Fruit fly (Drosophila melanogaster): ENCODE results near the gene Pburs.

Pburs gene

DNA sequence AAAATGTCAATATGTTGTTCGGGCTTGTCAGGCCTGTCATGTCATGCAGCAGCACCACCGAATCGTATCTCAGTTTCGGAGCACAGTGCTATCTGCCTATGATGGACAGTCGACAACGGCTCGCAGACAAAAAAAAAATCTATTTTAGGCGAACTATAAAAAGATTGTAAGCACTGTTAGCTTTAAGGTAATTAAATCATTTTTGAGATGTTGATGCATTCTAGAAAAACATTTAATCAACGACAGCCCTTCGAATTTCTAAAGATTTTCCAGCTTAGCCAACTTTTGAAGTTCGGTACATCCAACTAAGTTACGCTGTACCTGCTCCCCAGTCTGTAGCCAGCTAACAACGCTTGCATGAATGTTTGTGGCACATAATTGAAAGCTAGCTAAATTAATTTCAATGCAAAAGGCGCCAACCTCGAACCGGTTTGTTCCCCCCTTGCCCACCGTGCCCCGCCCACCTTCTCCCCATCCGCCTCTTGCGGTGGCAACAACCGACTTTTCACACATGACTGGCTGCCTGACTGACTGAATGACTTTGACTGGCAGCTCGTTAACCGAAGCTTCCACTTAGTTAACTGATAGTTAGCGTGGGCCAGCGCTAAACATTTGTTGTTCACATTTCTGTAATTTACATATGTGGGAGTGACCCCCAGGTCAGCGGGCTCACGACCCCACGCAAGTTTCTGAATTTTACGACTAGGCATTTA is 41.2 kb upstream of the Pburs start (continued):
- TF ChIP-seq CG11456 (GFP tag; IDR thresholded peaks at IDR 0.05), result no peak
- no peak for TF ChIP-seq CG10565 (GFP tag; optimal IDR thresholded peaks at IDR 0.05)
- TF ChIP-seq CG2129 (GFP tag; IDR thresholded peaks at IDR 0.05; ENCODE audit: partially characterized antibody), result no peak
- TF ChIP-seq CG11398 (GFP tag; optimal IDR thresholded peaks at IDR 0.05), result no peak
- no peak for TF ChIP-seq Rx (GFP tag; IDR thresholded peaks at IDR 0.05)
- TF ChIP-seq CrebB (tag; optimal IDR thresholded peaks at IDR 0.05), result peak; percentile 48
- TF ChIP-seq Nf-YA (GFP tag; IDR thresholded peaks at IDR 0.05), result peak; percentile 63
- no peak for TF ChIP-seq ac (GFP tag; optimal IDR thresholded peaks at IDR 0.05)
- 0 out of 2 replicates have a peak, but pooled peaks have one; percentile 5 for TF ChIP-seq sim (GFP tag; IDR thresholded peaks at IDR 0.05)
- peak; percentile 92 for TF ChIP-seq Ets65A (GFP tag)
- no peak for TF ChIP-seq knrl (GFP tag; IDR thresholded peaks at IDR 0.05; ENCODE audit: partially characterized antibody)
- no peak for TF ChIP-seq CG8290 (GFP tag; optimal IDR thresholded peaks at IDR 0.05)
- TF ChIP-seq CG8290 (tag; optimal IDR thresholded peaks at IDR 0.05), result peak in 1 of 2 experiments; percentile 5
- TF ChIP-seq grn (GFP tag; optimal IDR thresholded peaks at IDR 0.05), result no peak
- TF ChIP-seq CG16863 (GFP tag; optimal IDR thresholded peaks at IDR 0.05), result no peak
- TF ChIP-seq fru (optimal IDR thresholded peaks at IDR 0.05), result no peak
- peak; percentile 2 for TF ChIP-seq Vsx1 (GFP tag; optimal IDR thresholded peaks at IDR 0.05)
- TF ChIP-seq CG8478 (optimal IDR thresholded peaks at IDR 0.05), result no peak
- no peak for TF ChIP-seq Bteb2 (GFP tag; optimal IDR thresholded peaks at IDR 0.05)
- no peak for TF ChIP-seq CG3065 (GFP tag; optimal IDR thresholded peaks at IDR 0.05)
- TF ChIP-seq HLH4C (GFP tag; IDR thresholded peaks at IDR 0.05; ENCODE audit: partially characterized antibody), result no peak
- TF ChIP-seq CG15479 (GFP tag; optimal IDR thresholded peaks at IDR 0.05), result no peak
- no peak for TF ChIP-seq dan (GFP tag; IDR thresholded peaks at IDR 0.05)
- TF ChIP-seq CG1832 (GFP tag; optimal IDR thresholded peaks at IDR 0.05), result no peak
- peak; percentile 84 for TF ChIP-seq gem (tag; optimal IDR thresholded peaks at IDR 0.05)
- TF ChIP-seq CG9797 (GFP tag; optimal IDR thresholded peaks at IDR 0.05), result no peak
- no peak for TF ChIP-seq pfk (GFP tag; optimal IDR thresholded peaks at IDR 0.05)
- peak; percentile 25 for TF ChIP-seq dmrt11E (tag; optimal IDR thresholded peaks at IDR 0.05)
- no peak for TF ChIP-seq fd64A (GFP tag; optimal IDR thresholded peaks at IDR 0.05)
- peak; percentile 44 for TF ChIP-seq sug (tag; optimal IDR thresholded peaks at IDR 0.05)
- TF ChIP-seq Bgb (GFP tag; IDR thresholded peaks at IDR 0.05; ENCODE audit: partially characterized antibody), result peak; percentile 15; the same call in 1 of the 2 replicates
- TF ChIP-seq CG12659 (GFP tag; optimal IDR thresholded peaks at IDR 0.05), result peak; percentile 33
- no peak for TF ChIP-seq dm (GFP tag; optimal IDR thresholded peaks at IDR 0.05)
- TF ChIP-seq kah (GFP tag; optimal IDR thresholded peaks at IDR 0.05), result no peak
- TF ChIP-seq Atf6 (GFP tag; IDR thresholded peaks at IDR 0.05), result peak; percentile 66; the same call in 1 of the 2 replicates
- peak; percentile 4 for TF ChIP-seq CG12236 (GFP tag; optimal IDR thresholded peaks at IDR 0.05)
- no peak for TF ChIP-seq oc (tag; optimal IDR thresholded peaks at IDR 0.05)
- TF ChIP-seq ttk (GFP tag; IDR thresholded peaks at IDR 0.05), result peak; percentile 71
- TF ChIP-seq unc-4 (GFP tag; IDR thresholded peaks at IDR 0.05; ENCODE audit: partially characterized antibody), result no peak
- TF ChIP-seq Fer2 (tag; optimal IDR thresholded peaks at IDR 0.05), result no peak
- TF ChIP-seq Myb (GFP tag; optimal IDR thresholded peaks at IDR 0.05), result peak; percentile 9
- TF ChIP-seq Neu2 (GFP tag; optimal IDR thresholded peaks at IDR 0.05; ENCODE audit: borderline replicate concordance), result no peak
- peak; percentile 56 for TF ChIP-seq chn (GFP tag; optimal IDR thresholded peaks at IDR 0.05)
- no peak for TF ChIP-seq CG7745 (tag; optimal IDR thresholded peaks at IDR 0.05)
- TF ChIP-seq Nf-YC (tag; optimal IDR thresholded peaks at IDR 0.05), result peak; percentile 20
- TF ChIP-seq D19A (tag; optimal IDR thresholded peaks at IDR 0.05), result peak; percentile 12
- no peak for TF ChIP-seq CG10431 (GFP tag; optimal IDR thresholded peaks at IDR 0.05)
- TF ChIP-seq Lhr (GFP tag; optimal IDR thresholded peaks at IDR 0.05), result no peak
- peak in 1 of 2 experiments; percentile 77 for TF ChIP-seq Eip74EF (GFP tag; optimal IDR thresholded peaks at IDR 0.05)
- no peak for TF ChIP-seq h (optimal IDR thresholded peaks at IDR 0.05)
